Worm (Caenorhabditis elegans) whole organism, mixed stage, embryonic: ENCODE results near the gene ndx-9.

Experiments used
- cnd-1 ChIP-seq: fragments of 200-800 bp; sonication (Bioruptor generic); optimal IDR thresholded peaks from 2 replicates; lab custom pipeline; 2018; ENCODE audit warnings: mild to moderate bottlenecking, missing genetic modification characterization, missing compliant biosample characterization
- pha-4 ChIP-seq: fragments of 150-350 bp; optimal IDR thresholded peaks from 2 replicates; lab custom pipeline; 2018; ENCODE audit warnings: missing biosample characterization, missing genetic modification reagents, missing genetic modification characterization
- tbx-8 ChIP-seq: fragments of 200-800 bp; sonication (Bioruptor generic); optimal IDR thresholded peaks from 2 replicates; lab custom pipeline; 2018; ENCODE audit warnings: mild to moderate bottlenecking, missing genetic modification characterization, moderate library complexity, missing compliant biosample characterization

DNA sequence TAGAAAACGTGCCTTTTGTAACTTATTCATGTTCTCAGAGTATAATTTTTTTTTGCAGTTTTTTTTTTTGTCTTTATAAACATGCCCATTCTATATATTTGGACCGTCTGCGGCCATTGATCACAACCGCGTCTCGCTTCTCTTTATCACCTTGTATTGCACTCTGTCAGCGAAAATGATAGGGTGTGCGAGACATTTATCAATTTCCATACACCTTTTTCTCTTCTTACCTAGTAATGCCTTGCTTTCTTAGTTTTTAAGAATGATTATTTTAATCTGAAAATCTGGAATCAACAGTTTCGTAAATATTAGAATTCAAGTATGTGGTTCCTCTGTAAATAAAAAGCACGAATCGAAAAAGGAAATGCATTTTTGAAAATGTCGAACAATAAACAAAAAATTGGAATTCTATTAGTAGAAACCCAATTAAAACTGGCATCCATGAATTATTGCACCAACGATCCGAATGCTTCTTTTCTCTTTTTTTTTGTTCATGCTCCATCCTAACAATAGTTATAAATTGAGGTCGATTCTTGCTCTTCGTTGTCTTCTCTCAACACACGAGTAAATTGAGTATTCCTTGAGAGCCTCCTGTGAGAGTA is 25.4 kb upstream of the ndx-9 start:
- no peak for TF ChIP-seq tbx-8
- no peak for TF ChIP-seq pha-4 (tag; lab: Kevin White, UChicago)
- no peak for TF ChIP-seq cnd-1 (tag; lab: Kevin White, UChicago)
